Worm (Caenorhabditis elegans): Measurements from ENCODE around the gene T04C9.2.

T04C9.2 gene

DNA sequence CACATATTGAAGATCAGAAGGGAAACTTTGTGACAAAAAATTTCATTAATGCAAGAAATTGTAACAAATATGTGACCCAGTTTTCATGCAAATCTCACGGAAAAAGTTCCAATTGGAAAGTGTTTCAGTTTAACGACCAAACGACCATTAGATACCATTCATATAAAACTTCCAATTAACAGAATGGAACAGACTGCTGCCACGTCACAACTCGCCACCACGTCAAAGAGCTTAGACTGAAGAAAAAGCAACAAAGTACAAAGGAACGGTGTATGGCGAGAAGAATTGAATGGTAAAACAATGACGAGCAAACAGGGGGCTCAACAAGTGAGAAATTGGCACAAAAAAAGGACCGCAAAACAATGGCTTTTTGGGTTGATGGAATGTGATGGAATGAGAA, 6.3 kb upstream of the T04C9.2 start, which contains the start of gene T04C9.3:
T04C9.3 (plus strand) TSS at position 301 of the 400 bp plus-strand sequence.
- TF ChIP-seq mep-1 (tag; optimal IDR thresholded peaks at IDR 0.05): no peak
- no peak for TF ChIP-seq tbx-8 (GFP tag; optimal IDR thresholded peaks at IDR 0.05)
- TF ChIP-seq M03D4.4 (tag; optimal IDR thresholded peaks at IDR 0.05): no peak
- TF ChIP-seq nhr-28 (tag; optimal IDR thresholded peaks at IDR 0.05): no peak
- no peak for TF ChIP-seq ces-1 (GFP tag; optimal IDR thresholded peaks at IDR 0.05)
- TF ChIP-seq nhr-12 (tag; optimal IDR thresholded peaks at IDR 0.05): no peak
- no peak for TF ChIP-seq ham-2 (GFP tag; optimal IDR thresholded peaks at IDR 0.05)
- no peak for TF ChIP-seq zip-8 (tag; optimal IDR thresholded peaks at IDR 0.05)
- no peak for TF ChIP-seq ceh-39 (tag; optimal IDR thresholded peaks at IDR 0.05)
- TF ChIP-seq snpc-4 (tag; optimal IDR thresholded peaks at IDR 0.05): no peak
- TF ChIP-seq blmp-1 (tag; optimal IDR thresholded peaks at IDR 0.05): no peak
- no peak for TF ChIP-seq sem-2 (GFP tag; optimal IDR thresholded peaks at IDR 0.05)
- no peak for TF ChIP-seq drap-1 (GFP tag; optimal IDR thresholded peaks at IDR 0.05)
- TF ChIP-seq pha-4 (tag; optimal IDR thresholded peaks at IDR 0.05): no peak
- TF ChIP-seq lin-13 (tag; optimal IDR thresholded peaks at IDR 0.05): no peak
- TF ChIP-seq sptf-1 (tag; optimal IDR thresholded peaks at IDR 0.05): no peak
- no peak for TF ChIP-seq ceh-83 (GFP tag; optimal IDR thresholded peaks at IDR 0.05)
- TF ChIP-seq lin-32 (GFP tag; optimal IDR thresholded peaks at IDR 0.05): no peak

DNA sequence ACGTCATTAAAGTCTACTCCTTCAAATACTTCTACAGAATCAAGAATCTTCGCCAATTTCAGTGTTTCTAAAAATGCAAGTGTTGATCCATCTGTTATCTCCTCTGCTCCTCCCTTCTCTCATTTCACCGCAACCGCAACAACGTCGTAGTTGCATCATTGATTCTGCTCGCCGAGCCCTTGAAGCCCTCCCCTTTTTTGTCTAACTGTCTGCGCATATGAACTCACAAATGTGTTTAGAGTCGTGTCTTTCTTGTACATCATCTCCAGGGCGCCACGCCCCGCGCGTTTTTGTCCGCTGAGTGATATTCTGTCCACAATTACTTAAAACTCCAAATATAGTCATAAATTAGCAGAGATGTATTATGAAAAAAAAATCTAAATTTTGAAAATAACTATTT, 3.7 kb upstream of the T04C9.2 start:
- TF ChIP-seq ces-1 (GFP tag; optimal IDR thresholded peaks at IDR 0.05) (peak; percentile 76), unc-62 (GFP tag; optimal IDR thresholded peaks at IDR 0.05) (no peak), mep-1 (tag; optimal IDR thresholded peaks at IDR 0.05) (peak; percentile 38), sem-2 (GFP tag; optimal IDR thresholded peaks at IDR 0.05) (no peak), elt-3 (tag; optimal IDR thresholded peaks at IDR 0.05) (no peak), ceh-39 (tag; optimal IDR thresholded peaks at IDR 0.05) (no peak), lin-13 (tag; optimal IDR thresholded peaks at IDR 0.05) (no peak), unc-120 (tag; optimal IDR thresholded peaks at IDR 0.05; ENCODE audit: poor library complexity, severe bottlenecking) (peak; percentile 37), nhr-2 (tag; optimal IDR thresholded peaks at IDR 0.05) (no peak), M03D4.4 (tag; optimal IDR thresholded peaks at IDR 0.05) (no peak), lsy-2 (tag; optimal IDR thresholded peaks at IDR 0.05) (no peak)

DNA sequence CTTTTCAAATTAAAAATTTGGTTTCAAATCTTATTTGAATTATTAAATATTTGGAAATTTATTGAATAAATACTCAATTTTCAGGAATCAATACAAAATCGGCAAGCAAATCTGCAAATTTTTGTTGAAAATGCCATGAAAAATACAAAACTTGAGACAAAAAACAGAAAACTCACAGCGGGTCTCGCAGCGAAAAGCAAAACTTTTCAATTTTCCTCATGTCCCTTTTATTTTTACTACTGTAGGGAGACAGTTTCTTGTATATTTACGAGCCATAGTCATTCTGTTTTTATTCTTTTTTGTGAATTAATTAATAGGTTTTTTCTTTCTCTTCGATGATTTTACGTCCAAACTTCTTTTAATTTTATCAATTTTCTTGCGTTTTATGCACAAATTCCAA, 3.2 kb upstream of the T04C9.2 start:
- no peak for TF ChIP-seq sptf-1 (tag; optimal IDR thresholded peaks at IDR 0.05)
- no peak for TF ChIP-seq flh-1 (GFP tag; optimal IDR thresholded peaks at IDR 0.05)
- peak; percentile 41 for TF ChIP-seq ceh-83 (GFP tag; optimal IDR thresholded peaks at IDR 0.05)

DNA sequence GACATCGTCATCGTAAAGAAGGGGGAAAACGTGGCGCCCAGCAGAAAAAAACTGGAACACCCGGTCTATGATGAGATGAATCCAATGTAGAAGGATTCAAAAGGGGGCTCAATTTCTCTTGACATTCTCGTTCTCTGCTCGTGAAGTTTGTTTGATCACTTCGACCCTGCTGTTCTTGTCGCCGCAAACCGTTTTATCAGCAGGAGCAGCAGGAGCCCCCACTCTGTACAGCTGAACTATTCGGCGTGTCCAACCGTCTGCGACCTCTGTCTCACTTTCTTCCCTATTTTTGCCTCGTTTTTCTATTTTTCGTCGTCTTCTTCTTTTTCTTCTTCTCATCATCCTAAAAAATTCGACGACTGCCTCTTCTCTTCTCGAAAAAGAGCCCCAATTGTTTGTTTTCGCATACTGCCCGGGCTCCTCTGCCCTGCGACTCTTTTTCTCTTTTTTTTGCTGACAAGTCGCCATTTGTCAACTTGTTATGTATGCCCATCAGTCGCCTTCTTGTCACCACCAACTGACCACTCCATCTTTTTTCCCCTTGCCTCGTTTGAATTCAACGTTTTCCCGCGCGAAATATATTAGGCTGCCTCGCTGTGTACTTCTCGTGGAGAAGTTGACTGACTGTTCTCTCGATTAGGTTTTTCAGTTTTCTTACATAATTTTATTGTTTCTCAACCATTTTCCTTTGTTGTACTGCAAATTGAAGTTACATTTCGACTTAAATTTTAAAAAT, 2.5 kb upstream of the T04C9.2 start:
- TF ChIP-seq unc-62 (GFP tag; optimal IDR thresholded peaks at IDR 0.05) (peak; percentile 71), unc-39 (tag; optimal IDR thresholded peaks at IDR 0.05) (no peak), hlh-1 (tag; optimal IDR thresholded peaks at IDR 0.05) (peak; percentile 35), ces-1 (GFP tag; optimal IDR thresholded peaks at IDR 0.05) (peak; percentile 22), ztf-11 (tag; optimal IDR thresholded peaks at IDR 0.05) (no peak)

DNA sequence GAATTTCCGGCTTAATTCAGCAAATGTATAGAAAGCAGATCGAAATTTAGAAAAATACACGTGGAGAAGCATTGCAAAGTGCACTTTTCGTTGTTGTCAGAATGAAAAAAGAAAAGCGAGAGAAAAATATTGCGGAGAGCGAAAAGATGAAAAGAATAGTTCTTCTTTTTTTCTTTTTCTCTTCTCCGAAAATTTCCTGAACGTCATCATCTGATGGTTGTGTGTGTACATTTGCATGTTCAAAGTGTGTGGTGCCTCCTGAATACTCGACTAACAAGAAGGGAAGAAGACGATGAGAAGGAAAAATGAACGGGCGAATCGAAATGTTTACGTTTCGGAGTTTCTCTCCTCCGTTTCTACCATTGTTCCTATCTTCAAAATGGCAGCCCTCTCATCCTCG, 1.6 kb upstream of the T04C9.2 start:
- TF ChIP-seq elt-3 (tag; optimal IDR thresholded peaks at IDR 0.05) (no peak), lin-32 (GFP tag; optimal IDR thresholded peaks at IDR 0.05) (no peak)

DNA sequence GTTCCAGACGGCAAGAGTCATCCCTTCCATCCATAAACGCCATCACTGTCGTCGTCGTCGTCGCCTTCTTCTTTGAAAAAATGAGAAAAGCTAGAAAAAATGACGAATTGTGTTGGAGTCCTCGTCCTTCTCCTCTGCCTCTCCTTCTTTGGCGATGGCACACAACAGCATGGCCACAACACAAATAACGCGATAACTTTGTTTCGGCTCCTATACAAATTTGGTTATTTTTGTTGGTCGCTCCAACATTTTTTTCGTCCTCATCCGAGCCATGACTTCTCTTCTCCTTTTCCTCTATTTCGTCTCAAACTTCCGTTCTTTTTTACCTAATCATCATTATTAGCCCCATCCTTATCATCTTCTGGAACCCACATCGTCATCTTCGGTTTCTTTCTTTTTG, 363 bp downstream of the T04C9.2 start:
- TF ChIP-seq ceh-43 (GFP tag; optimal IDR thresholded peaks at IDR 0.05): no peak
- no peak for TF ChIP-seq nhr-2 (tag; optimal IDR thresholded peaks at IDR 0.05)
- no peak for TF ChIP-seq lsy-2 (tag; optimal IDR thresholded peaks at IDR 0.05)
- no peak for TF ChIP-seq ceh-83 (GFP tag; optimal IDR thresholded peaks at IDR 0.05)
- no peak for TF ChIP-seq ztf-11 (tag; optimal IDR thresholded peaks at IDR 0.05)
- TF ChIP-seq ces-1 (GFP tag; optimal IDR thresholded peaks at IDR 0.05): peak; percentile 94
- TF ChIP-seq lin-13 (tag; optimal IDR thresholded peaks at IDR 0.05): no peak
- TF ChIP-seq sptf-1 (tag; optimal IDR thresholded peaks at IDR 0.05): peak; percentile 3
- no peak for TF ChIP-seq mls-2 (tag; optimal IDR thresholded peaks at IDR 0.05)
- no peak for TF ChIP-seq elt-3 (tag; optimal IDR thresholded peaks at IDR 0.05)
- no peak for TF ChIP-seq nhr-76 (tag; optimal IDR thresholded peaks at IDR 0.05)
- TF ChIP-seq zip-8 (tag; optimal IDR thresholded peaks at IDR 0.05): no peak
- no peak for TF ChIP-seq elt-1 (tag; optimal IDR thresholded peaks at IDR 0.05; ENCODE audit: borderline replicate concordance, insufficient read depth)
- no peak for TF ChIP-seq mab-5 (tag; optimal IDR thresholded peaks at IDR 0.05)
- no peak for TF ChIP-seq unc-62 (GFP tag; optimal IDR thresholded peaks at IDR 0.05)
- no peak for TF ChIP-seq M03D4.4 (tag; optimal IDR thresholded peaks at IDR 0.05)

Data from whole organism, mixed stage, embryonic.